Fruit fly (Drosophila melanogaster) whole organism, wandering third instar larva: ENCODE measurements around the gene tup.

ENCODE experiments used
- Abd-B ChIP-seq: fragments of >200 bp; optimal IDR thresholded peaks from 2 replicates; lab custom pipeline; 2017; ENCODE audit warnings: missing biosample characterization, missing genetic modification characterization
- CG32264 ChIP-seq: fragments of 200-800 bp; sonication (Bioruptor generic); optimal IDR thresholded peaks from 2 replicates; lab custom pipeline; 2016; ENCODE audit warnings: missing biosample characterization, missing genetic modification characterization
- CG9705 ChIP-seq: fragments of 200-800 bp; sonication (Bioruptor generic); optimal IDR thresholded peaks from 2 replicates; lab custom pipeline; 2018; ENCODE audit warnings: missing biosample characterization, mild to moderate bottlenecking, missing genetic modification characterization
- CrebA ChIP-seq: fragments of 200-800 bp; sonication (Bioruptor generic); optimal IDR thresholded peaks from 2 replicates; lab custom pipeline; 2016; ENCODE audit warnings: missing biosample characterization, mild to moderate bottlenecking, missing genetic modification characterization, borderline replicate concordance
- Dfd ChIP-seq: fragments of >200 bp; optimal IDR thresholded peaks from 2 replicates; lab custom pipeline; 2017; ENCODE audit warnings: missing biosample characterization, missing genetic modification characterization
- Dif ChIP-seq: fragments of 200-275, 200-300 bp; sonication (Bioruptor generic); optimal IDR thresholded peaks from 2 replicates; lab custom pipeline; 2018; ENCODE audit warnings: missing biosample characterization, missing genetic modification characterization; ENCODE audit not compliant: partially characterized antibody
- GATAd ChIP-seq: sonication (Bioruptor generic); optimal IDR thresholded peaks from 2 replicates; lab custom pipeline; 2016; ENCODE audit warnings: missing biosample characterization, missing genetic modification characterization
- HLH106 ChIP-seq: fragments of 200-800 bp; optimal IDR thresholded peaks from 3 replicates; lab custom pipeline; 2019; ENCODE audit warnings: missing biosample characterization, mild to moderate bottlenecking, missing genetic modification characterization, moderate library complexity
- Hnf4 ChIP-seq: fragments of 200-800 bp; sonication (Bioruptor generic); optimal IDR thresholded peaks from 2 replicates; lab custom pipeline; 2016; ENCODE audit warnings: missing biosample characterization, mild to moderate bottlenecking, missing genetic modification characterization
- Hr78 ChIP-seq: fragments of >200 bp; optimal IDR thresholded peaks from 2 replicates; lab custom pipeline; 2017; ENCODE audit warnings: missing biosample characterization, missing genetic modification characterization
- Hr83 ChIP-seq: fragments of 200-300 bp; sonication (Bioruptor generic); optimal IDR thresholded peaks from 2 replicates; lab custom pipeline; 2016; ENCODE audit warnings: missing biosample characterization, mild to moderate bottlenecking, missing genetic modification characterization, moderate library complexity; ENCODE audit not compliant: poor library complexity, severe bottlenecking
- Jra ChIP-seq: sonication (Bioruptor generic); optimal IDR thresholded peaks from 2 replicates; lab custom pipeline; 2016; ENCODE audit warnings: missing biosample characterization, missing genetic modification characterization
- Myc ChIP-seq: fragments of >200 bp; optimal IDR thresholded peaks from 2 replicates; lab custom pipeline; 2017
- N ChIP-seq: fragments of >200 bp; optimal IDR thresholded peaks from 2 replicates; lab custom pipeline; 2018; ENCODE audit warnings: missing biosample characterization, missing external identifiers, missing genetic modification characterization
- OdsH ChIP-seq: fragments of 200-800 bp; sonication (Bioruptor generic); optimal IDR thresholded peaks from 2 replicates; lab custom pipeline; 2016; ENCODE audit warnings: missing biosample characterization, mild to moderate bottlenecking, missing genetic modification characterization
- Rel ChIP-seq, 2 experiments: fragments of 200-800 bp; sonication (Bioruptor generic) in 1 of 2; optimal IDR thresholded peaks; 2 replicates in 1 of 2; 3 replicates in 1 of 2; lab custom pipeline; 2016 to 2019; ENCODE audit warnings: mild to moderate bottlenecking in 2 of 2, missing biosample characterization in 2 of 2, missing genetic modification characterization in 2 of 2, moderate library complexity in 1 of 2
- Sp1 ChIP-seq: fragments of 200-800 bp; sonication (Bioruptor generic); optimal IDR thresholded peaks from 3 replicates; lab custom pipeline; 2019; ENCODE audit warnings: missing biosample characterization, mild to moderate bottlenecking, missing genetic modification characterization, moderate library complexity
- Vsx2 ChIP-seq: fragments of 200-300, 225-300 bp; sonication (Bioruptor generic); optimal IDR thresholded peaks from 2 replicates; lab custom pipeline; 2018; ENCODE audit warnings: missing biosample characterization, missing genetic modification characterization; ENCODE audit not compliant: partially characterized antibody
- br ChIP-seq: fragments of 200-800 bp; sonication (Bioruptor generic); optimal IDR thresholded peaks from 2 replicates; lab custom pipeline; 2016; ENCODE audit warnings: missing biosample characterization, missing genetic modification characterization
- brk ChIP-seq: fragments of 200-800 bp; sonication (Bioruptor generic); optimal IDR thresholded peaks from 2 replicates; lab custom pipeline; 2016; ENCODE audit warnings: missing biosample characterization, mild to moderate bottlenecking, missing genetic modification characterization
- dl ChIP-seq, 2 experiments: fragments of 175-275, 200-275 bp in 1 of 2; fragments of 200-275 bp in 1 of 2; sonication (Bioruptor generic); optimal IDR thresholded peaks; lab custom pipeline; 2018; ENCODE audit warnings: mild to moderate bottlenecking in 2 of 2, missing biosample characterization in 2 of 2, missing genetic modification characterization in 2 of 2, moderate library complexity in 2 of 2; ENCODE audit not compliant: partially characterized antibody in 2 of 2, insufficient read depth in 1 of 2
- dmrt93B ChIP-seq: fragments of 200-800 bp; sonication (Bioruptor generic); optimal IDR thresholded peaks from 2 replicates; lab custom pipeline; 2018; ENCODE audit warnings: missing biosample characterization, mild to moderate bottlenecking, missing genetic modification characterization
- dsf ChIP-seq: sonication (Bioruptor generic); optimal IDR thresholded peaks from 2 replicates; lab custom pipeline; 2016; ENCODE audit warnings: missing biosample characterization, missing genetic modification characterization, borderline replicate concordance
- ey ChIP-seq: fragments of 200-800 bp; sonication (Bioruptor generic); optimal IDR thresholded peaks from 2 replicates; lab custom pipeline; 2016; ENCODE audit warnings: missing biosample characterization, missing genetic modification characterization
- foxo ChIP-seq, 2 experiments: fragments of 200-800 bp; sonication (Bioruptor generic); optimal IDR thresholded peaks; 2 replicates in 1 of 2; 3 replicates in 1 of 2; lab custom pipeline; 2016 to 2017; ENCODE audit warnings: missing biosample characterization in 2 of 2, missing genetic modification characterization in 2 of 2
- fru ChIP-seq: fragments of 200-800 bp; sonication (Bioruptor generic); optimal IDR thresholded peaks from 3 replicates; lab custom pipeline; 2016; ENCODE audit warnings: missing biosample characterization, mild to moderate bottlenecking, missing genetic modification characterization
- h ChIP-seq: fragments of 200-800 bp; sonication (Bioruptor generic); optimal IDR thresholded peaks from 3 replicates; lab custom pipeline; 2016; ENCODE audit warnings: missing biosample characterization, mild to moderate bottlenecking, missing genetic modification characterization
- jim ChIP-seq: fragments of 175-275, 200-325 bp; sonication (Bioruptor generic); optimal IDR thresholded peaks from 2 replicates; lab custom pipeline; 2016; ENCODE audit warnings: missing biosample characterization, mild to moderate bottlenecking, missing genetic modification characterization
- pan ChIP-seq: fragments of >200 bp; optimal IDR thresholded peaks from 2 replicates; lab custom pipeline; 2017
- psq ChIP-seq: fragments of 200-800 bp; sonication (Bioruptor generic); optimal IDR thresholded peaks from 3 replicates; lab custom pipeline; 2017; ENCODE audit warnings: missing biosample characterization, mild to moderate bottlenecking, missing genetic modification characterization, moderate library complexity
- rgr ChIP-seq: fragments of 200-800 bp; sonication (Bioruptor generic); optimal IDR thresholded peaks from 3 replicates; lab custom pipeline; 2016; ENCODE audit warnings: missing biosample characterization, mild to moderate bottlenecking, missing genetic modification characterization
- sv ChIP-seq: fragments of 200-800 bp; sonication (Bioruptor generic); optimal IDR thresholded peaks from 3 replicates; lab custom pipeline; 2016; ENCODE audit warnings: missing biosample characterization, missing genetic modification characterization
- woc ChIP-seq: sonication (Bioruptor generic); optimal IDR thresholded peaks from 2 replicates; lab custom pipeline; 2016; ENCODE audit warnings: missing biosample characterization, mild to moderate bottlenecking, missing genetic modification characterization

Gene tup

DNA sequence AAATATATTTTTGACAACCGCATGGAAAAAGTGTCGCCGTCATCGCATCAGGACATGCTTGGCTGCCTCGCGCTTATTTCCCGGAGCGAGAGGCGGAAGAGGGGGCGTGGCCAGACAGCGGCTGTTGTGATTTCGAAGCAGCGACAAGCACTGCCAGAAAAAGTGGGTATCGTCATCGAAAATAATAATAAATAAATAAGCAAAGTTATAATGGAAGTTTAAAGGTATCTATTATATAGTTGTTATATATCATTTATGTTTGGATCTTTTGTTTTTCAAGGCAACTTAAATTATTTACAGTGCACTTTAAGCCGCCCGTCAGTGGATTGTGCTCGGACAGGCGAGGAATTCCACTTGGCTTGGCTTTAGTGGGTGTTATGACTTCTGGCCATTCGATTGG, 8.2 kb upstream of the tup start:
- TF ChIP-seq OdsH (peak; percentile 12), Hnf4 (GFP tag; lab: Kevin White, UChicago) (no peak), Hr83 (GFP tag; lab: Kevin White, UChicago) (no peak), Abd-B (GFP tag; lab: Kevin White, UChicago) (no peak), HLH106 (tag; lab: Kevin White, UChicago) (peak; percentile 37), CG32264 (GFP tag; lab: Kevin White, UChicago) (no peak), Hr78 (GFP tag; lab: Kevin White, UChicago) (no peak), rgr (GFP tag; lab: Kevin White, UChicago) (peak; percentile 2), dsf (GFP tag; lab: Kevin White, UChicago) (no peak), Rel (GFP tag; optimal IDR thresholded peaks at IDR 0.05; lab: Kevin White, UChicago) (no peak), Rel (tag; optimal IDR thresholded peaks at IDR 0.05; lab: Kevin White, UChicago) (no peak), fru (peak; percentile 38), Dif (GFP tag; lab: Kevin White, UChicago) (no peak), CrebA (GFP tag; lab: Kevin White, UChicago) (no peak), Vsx2 (GFP tag; lab: Kevin White, UChicago) (no peak), psq (GFP tag; lab: Kevin White, UChicago) (no peak), Myc (lab: Kevin White, UChicago) (no peak), foxo (GFP tag; optimal IDR thresholded peaks at IDR 0.05; lab: Kevin White, UChicago) (peak in 1 of 2 experiments; percentile 44), br (GFP tag; lab: Kevin White, UChicago) (no peak), brk (no peak), dl (GFP tag; optimal IDR thresholded peaks at IDR 0.05; lab: Kevin White, UChicago; ENCODE audit: insufficient read depth in 1 of 2, partially characterized antibody in 2 of 2) (no peak), h (GFP tag; lab: Kevin White, UChicago) (peak; percentile 12), dmrt93B (GFP tag; lab: Kevin White, UChicago) (no peak), Jra (GFP tag; lab: Kevin White, UChicago) (no peak), ey (GFP tag; lab: Kevin White, UChicago) (peak; percentile 16), N (GFP tag; lab: Kevin White, UChicago) (no peak), Dfd (GFP tag; lab: Kevin White, UChicago) (no peak), pan (no peak), sv (GFP tag; lab: Kevin White, UChicago) (no peak), GATAd (GFP tag; lab: Kevin White, UChicago) (no peak), Sp1 (peak; percentile 31)

DNA sequence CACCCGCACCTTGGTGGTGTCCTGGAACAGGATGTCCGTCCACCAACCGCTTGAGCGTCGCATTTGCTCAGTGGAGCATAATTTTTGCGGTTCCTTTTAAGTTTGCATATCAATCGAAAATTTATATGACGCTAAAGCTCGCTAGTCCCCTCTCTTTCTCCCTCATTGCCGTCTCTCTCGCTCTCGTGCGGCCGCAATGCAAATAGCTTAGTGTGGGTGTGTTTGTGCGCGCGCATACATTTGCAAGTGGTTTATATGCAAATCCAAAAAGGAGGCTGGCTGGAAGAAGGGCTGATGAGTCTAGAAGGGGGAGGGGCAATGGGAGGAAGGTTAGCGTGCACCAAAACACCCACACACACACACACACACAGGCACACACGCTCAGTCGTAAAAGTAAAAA, 5.8 kb upstream of the tup start:
- TF ChIP-seq fru (no peak), OdsH (no peak), br (GFP tag; lab: Kevin White, UChicago) (no peak), CG9705 (no peak), Hnf4 (GFP tag; lab: Kevin White, UChicago) (no peak), woc (GFP tag; lab: Kevin White, UChicago) (no peak), CrebA (GFP tag; lab: Kevin White, UChicago) (no peak), ey (GFP tag; lab: Kevin White, UChicago) (no peak), dmrt93B (GFP tag; lab: Kevin White, UChicago) (no peak), brk (no peak), jim (no peak), psq (GFP tag; lab: Kevin White, UChicago) (no peak), foxo (GFP tag; optimal IDR thresholded peaks at IDR 0.05; lab: Kevin White, UChicago) (no peak), pan (no peak), Hr78 (GFP tag; lab: Kevin White, UChicago) (no peak), h (GFP tag; lab: Kevin White, UChicago) (no peak), sv (GFP tag; lab: Kevin White, UChicago) (no peak), N (GFP tag; lab: Kevin White, UChicago) (no peak), Jra (GFP tag; lab: Kevin White, UChicago) (no peak)

DNA sequence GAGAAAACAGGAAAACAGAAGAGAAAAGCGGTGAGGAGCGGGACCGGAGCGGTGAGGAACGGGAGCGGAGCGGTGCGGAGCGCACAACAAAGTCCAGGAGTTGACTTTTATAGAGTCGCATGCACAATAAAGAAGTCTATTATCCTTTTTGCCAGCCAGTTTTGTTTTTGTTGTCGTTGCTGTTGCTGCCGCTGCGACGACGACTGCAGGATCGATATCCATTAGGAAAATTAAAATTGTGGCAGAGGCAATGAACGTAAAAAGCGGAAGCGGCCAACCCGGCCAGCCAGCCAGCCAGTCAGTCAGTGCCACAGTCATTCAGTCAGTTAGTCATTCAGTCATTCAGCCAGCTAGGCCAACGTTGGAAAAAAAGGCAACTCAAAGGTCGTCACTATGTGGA, 3.7 kb upstream of the tup start:
- TF ChIP-seq CG32264 (GFP tag; lab: Kevin White, UChicago) (no peak), Hr83 (GFP tag; lab: Kevin White, UChicago) (no peak), psq (GFP tag; lab: Kevin White, UChicago) (no peak), woc (GFP tag; lab: Kevin White, UChicago) (no peak), Abd-B (GFP tag; lab: Kevin White, UChicago) (no peak), HLH106 (tag; lab: Kevin White, UChicago) (no peak)
